Fruit fly (Drosophila melanogaster): ENCODE results near the gene PIG-Q.

DNA sequence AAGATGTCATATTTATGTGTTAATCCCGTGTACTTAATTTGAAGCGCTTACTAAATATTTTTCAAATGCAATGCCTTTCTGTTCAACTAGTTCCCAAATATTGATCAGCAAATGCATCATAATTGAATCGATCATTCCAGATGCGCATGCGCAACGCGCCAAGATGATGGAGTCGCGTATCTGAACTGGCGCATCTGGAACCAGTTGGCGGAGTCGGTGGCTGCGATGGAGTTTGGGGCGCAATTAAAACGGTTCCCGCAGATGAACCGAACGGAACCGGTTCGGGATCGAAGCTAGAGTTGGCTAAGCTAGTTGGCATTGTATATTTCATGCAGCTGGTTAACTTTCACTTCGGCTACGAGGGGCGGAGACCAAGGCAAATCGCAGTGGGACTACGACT is 33.5 kb upstream of the PIG-Q start, which contains the start of gene CalpC:
- TF ChIP-seq lz (GFP tag; optimal IDR thresholded peaks at IDR 0.05) = no peak
- TF ChIP-seq Lpt (GFP tag; optimal IDR thresholded peaks at IDR 0.05) = no peak
- TF ChIP-seq eg (GFP tag; IDR thresholded peaks at IDR 0.05) = no peak
- TF ChIP-seq CG32006 (GFP tag; optimal IDR thresholded peaks at IDR 0.05) = no peak
- TF ChIP-seq cyc (GFP tag; optimal IDR thresholded peaks at IDR 0.05) = no peak
- TF ChIP-seq dsx (GFP tag; optimal IDR thresholded peaks at IDR 0.05; ENCODE audit: poor library complexity, severe bottlenecking) = no peak
- TF ChIP-seq CG6808 (GFP tag; optimal IDR thresholded peaks at IDR 0.05) = no peak
- TF ChIP-seq Eip93F (GFP tag; optimal IDR thresholded peaks at IDR 0.05) = no peak
- no peak for TF ChIP-seq Ets21C (GFP tag; optimal IDR thresholded peaks at IDR 0.05)
- TF ChIP-seq OdsH (GFP tag; optimal IDR thresholded peaks at IDR 0.05) = no peak
- TF ChIP-seq fkh (GFP tag; optimal IDR thresholded peaks at IDR 0.05) = no peak
- TF ChIP-seq Gug (GFP tag; IDR thresholded peaks at IDR 0.05) = no peak
- TF ChIP-seq CG10669 (GFP tag; optimal IDR thresholded peaks at IDR 0.05) = no peak
- no peak for TF ChIP-seq Sox15 (GFP tag; optimal IDR thresholded peaks at IDR 0.05)
